Fruit fly (Drosophila melanogaster) whole organism, prepupa: Measurements from ENCODE around the gene CG33927.

Experiments used
- Blimp-1 ChIP-seq: fragments of 200-800 bp; sonication (Bioruptor generic); optimal IDR thresholded peaks from 3 replicates; lab custom pipeline; 2017; ENCODE audit warnings: missing biosample characterization, missing genetic modification characterization, mild to moderate bottlenecking, moderate library complexity, missing genetic modification reagents
- CG10631 ChIP-seq: fragments of 200-800 bp; sonication (Bioruptor generic); optimal IDR thresholded peaks from 2 replicates; lab custom pipeline; 2016; ENCODE audit warnings: missing biosample characterization, missing genetic modification characterization
- CG10669 ChIP-seq: fragments of 200-800 bp; sonication (Bioruptor generic); optimal IDR thresholded peaks from 3 replicates; lab custom pipeline; 2018; ENCODE audit warnings: missing biosample characterization, mild to moderate bottlenecking, missing genetic modification characterization, moderate library complexity
- CG11294 ChIP-seq: fragments of 200-800 bp; sonication (Bioruptor generic); IDR thresholded peaks from 2 replicates; pipeline ENCODE4 v1.3.6; 2022; ENCODE audit warnings: missing biosample characterization, missing genetic modification characterization
- CG11762 ChIP-seq: fragments of 200-800 bp; sonication (Bioruptor generic); optimal IDR thresholded peaks from 3 replicates; lab custom pipeline; 2016; ENCODE audit warnings: missing biosample characterization, missing genetic modification characterization; ENCODE audit not compliant: insufficient read depth
- CG11902 ChIP-seq: fragments of 200-800 bp; sonication (Bioruptor generic); optimal IDR thresholded peaks from 3 replicates; lab custom pipeline; 2016; ENCODE audit warnings: missing biosample characterization, missing genetic modification characterization
- CG1621 ChIP-seq: fragments of 200-800 bp; sonication (Bioruptor generic); optimal IDR thresholded peaks from 3 replicates; lab custom pipeline; 2018; ENCODE audit warnings: missing biosample characterization, mild to moderate bottlenecking, missing genetic modification characterization
- CG16779 ChIP-seq: fragments of 200-800 bp; sonication (Bioruptor generic); optimal IDR thresholded peaks from 3 replicates; lab custom pipeline; 2017; ENCODE audit warnings: missing biosample characterization, mild to moderate bottlenecking, missing genetic modification characterization
- CG3032 ChIP-seq: fragments of 200-800 bp; optimal IDR thresholded peaks from 2 replicates; lab custom pipeline; 2019; ENCODE audit warnings: missing biosample characterization, mild to moderate bottlenecking, missing genetic modification characterization, moderate library complexity
- CG32006 ChIP-seq: fragments of 200-800 bp; sonication (Bioruptor generic); optimal IDR thresholded peaks from 3 replicates; lab custom pipeline; 2017; ENCODE audit warnings: missing biosample characterization, mild to moderate bottlenecking, missing genetic modification characterization
- CG3919 ChIP-seq: fragments of 200-800 bp; sonication (Bioruptor generic); optimal IDR thresholded peaks from 3 replicates; lab custom pipeline; 2016; ENCODE audit warnings: missing biosample characterization, missing genetic modification characterization
- CG4318 ChIP-seq: fragments of 200-800 bp; sonication (Bioruptor generic); optimal IDR thresholded peaks from 3 replicates; lab custom pipeline; 2017; ENCODE audit warnings: missing biosample characterization, mild to moderate bottlenecking, missing genetic modification characterization
- CG6163 ChIP-seq: fragments of 200-800 bp; sonication (Bioruptor generic); IDR thresholded peaks from 3 replicates; pipeline ENCODE4 v1.3.6; 2022; ENCODE audit warnings: missing biosample characterization, missing genetic modification characterization
- CG6276 ChIP-seq: fragments of 200-800 bp; sonication (Bioruptor generic); optimal IDR thresholded peaks from 2 replicates; lab custom pipeline; 2017; ENCODE audit warnings: missing biosample characterization, mild to moderate bottlenecking, missing genetic modification characterization
- CG6792 ChIP-seq: fragments of 200-800 bp; sonication (Bioruptor generic); optimal IDR thresholded peaks from 3 replicates; lab custom pipeline; 2016; ENCODE audit warnings: missing biosample characterization, missing genetic modification characterization
- CG6854 ChIP-seq: fragments of 200-800 bp; sonication (Bioruptor generic); optimal IDR thresholded peaks from 2 replicates; lab custom pipeline; 2017; ENCODE audit warnings: missing biosample characterization, mild to moderate bottlenecking, missing genetic modification characterization
- CG7368 ChIP-seq: fragments of 200-800 bp; sonication (Bioruptor generic); optimal IDR thresholded peaks from 3 replicates; lab custom pipeline; 2016; ENCODE audit warnings: missing biosample characterization, missing genetic modification characterization
- CG8119 ChIP-seq: fragments of 200-800 bp; sonication (Bioruptor generic); IDR thresholded peaks from 3 replicates; pipeline ENCODE4 v1.3.6; 2022; ENCODE audit warnings: missing biosample characterization, missing genetic modification characterization
- CG8319 ChIP-seq: fragments of 200-800 bp; sonication (Bioruptor generic); optimal IDR thresholded peaks from 3 replicates; lab custom pipeline; 2016; ENCODE audit warnings: missing biosample characterization, missing genetic modification characterization
- CG8632 ChIP-seq: fragments of 200-800 bp; sonication (Bioruptor generic); optimal IDR thresholded peaks from 3 replicates; lab custom pipeline; 2016; ENCODE audit warnings: missing biosample characterization, missing genetic modification characterization
- CG9139 ChIP-seq: fragments of 200-800 bp; sonication (Bioruptor generic); optimal IDR thresholded peaks from 3 replicates; lab custom pipeline; 2017; ENCODE audit warnings: missing biosample characterization, mild to moderate bottlenecking, missing genetic modification characterization
- Eip75B ChIP-seq: fragments of 200-800 bp; sonication (Bioruptor generic); optimal IDR thresholded peaks from 3 replicates; lab custom pipeline; 2016; ENCODE audit warnings: missing biosample characterization, missing genetic modification characterization
- Eip78C ChIP-seq: fragments of 200-800 bp; sonication (Bioruptor generic); peaks from one replicate; lab custom pipeline; 2016; ENCODE audit warnings: missing biosample characterization, missing genetic modification characterization
- Ets96B ChIP-seq: fragments of 200-800 bp; optimal IDR thresholded peaks from 2 replicates; lab custom pipeline; 2019; ENCODE audit warnings: missing biosample characterization, mild to moderate bottlenecking, missing genetic modification characterization, moderate library complexity
- Gug ChIP-seq: fragments of 200-800 bp; sonication (Bioruptor generic); IDR thresholded peaks from 2 replicates; pipeline ENCODE4 v1.3.6; 2022; ENCODE audit warnings: missing biosample characterization, missing genetic modification characterization
- Hr38 ChIP-seq: sonication (Bioruptor generic); optimal IDR thresholded peaks from 2 replicates; lab custom pipeline; 2016; ENCODE audit warnings: missing biosample characterization, missing genetic modification characterization
- Hr39 ChIP-seq: fragments of 200-800 bp; sonication (Bioruptor generic); optimal IDR thresholded peaks from 2 replicates; lab custom pipeline; 2016; ENCODE audit warnings: missing biosample characterization, missing genetic modification characterization
- Hr4 ChIP-seq: fragments of 200-800 bp; sonication (Bioruptor generic); optimal IDR thresholded peaks from 3 replicates; lab custom pipeline; 2016; ENCODE audit warnings: missing biosample characterization, missing genetic modification characterization
- Lpt ChIP-seq: fragments of 200-800 bp; sonication (Bioruptor generic); optimal IDR thresholded peaks from 3 replicates; lab custom pipeline; 2016; ENCODE audit warnings: missing biosample characterization, missing genetic modification characterization
- OdsH ChIP-seq: fragments of 200-800 bp; sonication (Bioruptor generic); optimal IDR thresholded peaks from 3 replicates; lab custom pipeline; 2016; ENCODE audit warnings: missing biosample characterization, missing genetic modification characterization
- Smox ChIP-seq: fragments of 200-800 bp; sonication (Bioruptor generic); optimal IDR thresholded peaks from 3 replicates; lab custom pipeline; 2016; ENCODE audit warnings: missing biosample characterization, missing genetic modification characterization
- Sox102F ChIP-seq: fragments of 200-800 bp; sonication (Bioruptor generic); optimal IDR thresholded peaks from 2 replicates; lab custom pipeline; 2016; ENCODE audit warnings: missing biosample characterization, mild to moderate bottlenecking, missing genetic modification characterization
- Sox14 ChIP-seq: fragments of 200-800 bp; sonication (Bioruptor generic); optimal IDR thresholded peaks from 3 replicates; lab custom pipeline; 2016; ENCODE audit warnings: missing biosample characterization, missing genetic modification characterization
- Sox15 ChIP-seq: fragments of 200-800 bp; sonication (Bioruptor generic); optimal IDR thresholded peaks from 3 replicates; lab custom pipeline; 2016; ENCODE audit warnings: missing biosample characterization, missing genetic modification characterization
- achi ChIP-seq: fragments of 200-800 bp; sonication (Bioruptor generic); optimal IDR thresholded peaks from 3 replicates; lab custom pipeline; 2016; ENCODE audit warnings: missing biosample characterization, missing genetic modification characterization
- acj6 ChIP-seq: fragments of 200-800 bp; sonication (Bioruptor generic); optimal IDR thresholded peaks from 3 replicates; lab custom pipeline; 2016; ENCODE audit warnings: missing biosample characterization, missing genetic modification characterization
- dac ChIP-seq: fragments of 200-800 bp; sonication (Bioruptor generic); optimal IDR thresholded peaks from 2 replicates; lab custom pipeline; 2017; ENCODE audit warnings: missing biosample characterization, mild to moderate bottlenecking, missing genetic modification characterization
- dsx ChIP-seq: fragments of 200-800 bp; optimal IDR thresholded peaks from 3 replicates; lab custom pipeline; 2019; ENCODE audit warnings: missing biosample characterization, mild to moderate bottlenecking, missing genetic modification characterization, moderate library complexity; ENCODE audit not compliant: poor library complexity, severe bottlenecking
- eg ChIP-seq: fragments of 200-800 bp; sonication (Bioruptor generic); IDR thresholded peaks from 3 replicates; pipeline ENCODE4 v1.3.6; 2022; ENCODE audit warnings: missing biosample characterization, missing genetic modification characterization
- esn ChIP-seq: fragments of 200-800 bp; sonication (Bioruptor generic); optimal IDR thresholded peaks from 2 replicates; lab custom pipeline; 2016; ENCODE audit warnings: missing biosample characterization, mild to moderate bottlenecking, missing genetic modification characterization, moderate library complexity
- fd59A ChIP-seq: fragments of 200-800 bp; sonication (Bioruptor generic); optimal IDR thresholded peaks from 2 replicates; lab custom pipeline; 2017; ENCODE audit warnings: missing biosample characterization, mild to moderate bottlenecking, missing genetic modification characterization, missing genetic modification reagents
- fd85E ChIP-seq: fragments of 200-800 bp; sonication (Bioruptor generic); optimal IDR thresholded peaks from 3 replicates; lab custom pipeline; 2016; ENCODE audit warnings: missing biosample characterization, missing genetic modification characterization
- fkh ChIP-seq: fragments of 200-800 bp; sonication (Bioruptor generic); optimal IDR thresholded peaks from 3 replicates; lab custom pipeline; 2017; ENCODE audit warnings: missing biosample characterization, mild to moderate bottlenecking, missing genetic modification characterization, moderate library complexity
- net ChIP-seq: fragments of 200-800 bp; sonication (Bioruptor generic); optimal IDR thresholded peaks from 3 replicates; lab custom pipeline; 2016; ENCODE audit warnings: missing biosample characterization, missing genetic modification characterization
- pdm3 ChIP-seq: fragments of 200-800 bp; sonication (Bioruptor generic); optimal IDR thresholded peaks from 3 replicates; lab custom pipeline; 2016; ENCODE audit warnings: missing biosample characterization, missing genetic modification characterization
- salr ChIP-seq, 2 experiments: fragments of 200-800 bp; sonication (Bioruptor generic); optimal IDR thresholded peaks; 3 replicates each; lab custom pipeline; 2016 to 2018; ENCODE audit warnings: missing biosample characterization in 2 of 2, missing genetic modification characterization in 2 of 2, mild to moderate bottlenecking in 1 of 2
- spab ChIP-seq: fragments of 200-800 bp; sonication (Bioruptor generic); optimal IDR thresholded peaks from 2 replicates; lab custom pipeline; 2017; ENCODE audit warnings: missing biosample characterization, mild to moderate bottlenecking, missing genetic modification characterization, missing genetic modification reagents
- ss ChIP-seq, 2 experiments: fragments of 200-800 bp; sonication (Bioruptor generic); optimal IDR thresholded peaks; 2 replicates in 1 of 2; 3 replicates in 1 of 2; lab custom pipeline; 2017 to 2018; ENCODE audit warnings: mild to moderate bottlenecking in 2 of 2, missing biosample characterization in 2 of 2, missing genetic modification characterization in 2 of 2, moderate library complexity in 1 of 2
- svp ChIP-seq: fragments of 200-800 bp; sonication (Bioruptor generic); peaks from one replicate; lab custom pipeline; 2016; ENCODE audit warnings: missing biosample characterization, missing genetic modification characterization
- topi ChIP-seq: fragments of 200-800 bp; sonication (Bioruptor generic); optimal IDR thresholded peaks from 3 replicates; lab custom pipeline; 2016; ENCODE audit warnings: missing biosample characterization, missing genetic modification characterization
- vri ChIP-seq: fragments of 200-800 bp; sonication (Bioruptor generic); optimal IDR thresholded peaks from 3 replicates; lab custom pipeline; 2016; ENCODE audit warnings: missing biosample characterization, mild to moderate bottlenecking, missing genetic modification characterization

The CG33927 gene

DNA sequence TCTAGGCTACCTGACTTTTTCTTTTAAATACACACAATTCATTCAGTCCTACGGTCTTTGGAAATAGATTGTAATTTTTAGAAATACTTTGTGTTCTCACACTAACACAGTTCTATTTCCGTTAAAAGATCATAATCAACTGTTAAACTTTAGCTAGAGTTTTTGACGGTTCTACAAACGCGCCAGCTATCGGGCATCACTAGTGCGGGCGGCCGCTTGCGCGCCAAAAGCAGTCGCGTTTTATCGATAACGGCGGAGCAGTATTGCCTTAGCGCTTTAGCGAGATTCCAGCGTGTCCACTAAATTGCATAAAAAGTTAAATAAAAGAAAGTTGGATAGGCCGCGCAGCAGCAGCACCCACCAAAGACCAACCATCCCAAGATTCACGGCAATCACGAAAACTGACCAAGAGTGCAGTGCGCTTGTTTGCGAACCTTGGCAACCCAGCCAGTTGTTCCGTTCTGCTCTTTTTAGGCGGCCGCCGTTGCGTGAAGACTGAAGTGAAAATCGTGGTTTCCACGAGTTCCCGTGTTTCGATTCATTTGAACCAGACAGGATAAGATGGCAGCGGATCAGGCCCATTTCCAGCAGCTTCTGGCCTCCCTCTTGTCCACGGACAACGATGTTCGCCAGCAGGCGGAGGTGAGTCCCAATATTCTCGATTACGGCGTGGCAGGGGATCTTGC lies 41.1 kb downstream of the CG33927 start, which contains the start of gene Karybeta3:
Karybeta3 (plus strand) TSS at position 51 of the 686 bp plus-strand sequence.
- TF ChIP-seq Eip78C (GFP tag; lab: Kevin White, UChicago) (peak; percentile 91), topi (GFP tag; lab: Kevin White, UChicago) (peak; percentile 79), ss (GFP tag; optimal IDR thresholded peaks at IDR 0.05; lab: Kevin White, UChicago) (peak in 1 of 2 experiments; percentile 73), Ets96B (tag; lab: Kevin White, UChicago) (peak; percentile 36), fkh (GFP tag; lab: Kevin White, UChicago) (no peak), fd59A (GFP tag; lab: Kevin White, UChicago) (peak; percentile 15), net (GFP tag; lab: Kevin White, UChicago) (peak; percentile 81), Blimp-1 (no peak), Eip75B (GFP tag; lab: Kevin White, UChicago) (peak; percentile 76), CG4318 (no peak), pdm3 (GFP tag; lab: Kevin White, UChicago) (peak; percentile 85), CG9139 (GFP tag; lab: Kevin White, UChicago) (no peak), Sox14 (peak; percentile 87), CG11294 (peak; percentile 49; the same call in 1 of the 2 replicates), CG8119 (peak; percentile 53; the same call in 2 of the 3 replicates), CG3032 (tag; lab: Kevin White, UChicago) (peak; percentile 55), CG11762 (peak; percentile 67), CG32006 (GFP tag; lab: Kevin White, UChicago) (no peak), dsx (GFP tag; lab: Kevin White, UChicago) (no peak), CG10669 (no peak), CG8632 (GFP tag; lab: Kevin White, UChicago) (peak; percentile 74), Hr38 (GFP tag; lab: Kevin White, UChicago) (peak; percentile 36), CG8319 (peak; percentile 79), salr (GFP tag; optimal IDR thresholded peaks at IDR 0.05; lab: Kevin White, UChicago) (peak in 1 of 2 experiments; percentile 60), CG3919 (no peak), Sox102F (GFP tag; lab: Kevin White, UChicago) (peak; percentile 75), Hr4 (GFP tag; lab: Kevin White, UChicago) (peak; percentile 81), esn (GFP tag; lab: Kevin White, UChicago) (peak; percentile 87), CG6854 (GFP tag; lab: Kevin White, UChicago) (peak; percentile 41), Lpt (GFP tag; lab: Kevin White, UChicago) (peak; percentile 3), Hr39 (peak; percentile 76), dac (GFP tag; lab: Kevin White, UChicago) (peak; percentile 61), acj6 (peak; percentile 77), CG10631 (GFP tag; lab: Kevin White, UChicago) (no peak), CG7368 (no peak), CG6792 (GFP tag; lab: Kevin White, UChicago) (peak; percentile 80), CG16779 (tag; lab: Kevin White, UChicago) (no peak), CG1621 (peak; percentile 81), fd85E (GFP tag; lab: Kevin White, UChicago) (no peak), spab (GFP tag; lab: Kevin White, UChicago) (no peak), OdsH (GFP tag; lab: Kevin White, UChicago) (peak; percentile 77), CG6163 (GFP tag; lab: Robert Waterston, UW) (peak; percentile 84), achi (GFP tag; lab: Kevin White, UChicago) (peak; percentile 81), Sox15 (GFP tag; lab: Kevin White, UChicago) (peak; percentile 47), svp (GFP tag; lab: Kevin White, UChicago) (no peak), eg (GFP tag; lab: Robert Waterston, UW) (peak; percentile 84), Smox (no peak), Gug (no peak; the same call in 1 of the 2 replicates), CG11902 (GFP tag; lab: Kevin White, UChicago) (peak; percentile 51), vri (GFP tag; lab: Kevin White, UChicago) (peak; percentile 33), CG6276 (GFP tag; lab: Kevin White, UChicago) (no peak)
